Worm (Caenorhabditis elegans) whole organism, L4/young adult: ENCODE results near the gene T28F12.1.
"Not testable (repeated sequence)": the region's sequence is repeated elsewhere in the genome, so short reads cannot be mapped to it uniquely, and the experiment has no call there.

Experiments used
- W03F9.2 ChIP-seq: fragments of 150-350 bp; optimal IDR thresholded peaks from 2 replicates; lab custom pipeline; 2014; ENCODE audit warnings: missing biosample characterization, missing genetic modification characterization
- dao-5 ChIP-seq: sonication (generic microtip); optimal IDR thresholded peaks from 2 replicates; lab custom pipeline; 2016; ENCODE audit warnings: missing genotype, missing genetic modification characterization, moderate library complexity, missing compliant biosample characterization
- him-1 ChIP-seq: sonication (generic microtip); optimal IDR thresholded peaks from 2 replicates; lab custom pipeline; 2016; ENCODE audit warnings: missing genotype, missing genetic modification reagents, missing genetic modification characterization, missing compliant biosample characterization

Gene T28F12.1

ce11 chrV:4512733-4513132, at the start of gene T28F12.1:
T28F12.1 (plus strand) TSS chrV:4513033.
- TF ChIP-seq W03F9.2 (tag; lab: Kevin White, UChicago) (no peak), him-1 (tag; lab: Kevin White, UChicago) (no peak), dao-5 (tag; lab: Kevin White, UChicago) (no peak)

- TF ChIP-seq him-1 (tag; lab: Kevin White, UChicago): no peak
- no peak for TF ChIP-seq W03F9.2 (tag; lab: Kevin White, UChicago)
- no peak for TF ChIP-seq dao-5 (tag; lab: Kevin White, UChicago)
Observed at ce11 chrV:4471065-4471464, 41.8 kb upstream of the T28F12.1 start, which contains the start of gene T08H10.3. T08H10.3 (plus strand) TSS chrV:4471365.

- TF ChIP-seq dao-5, W03F9.2, him-1 (tag; lab: Kevin White, UChicago): not testable (repeated sequence)
Observed at ce11 chrV:4474543-4474942, 38.3 kb upstream of the T28F12.1 start, which contains the start of gene str-35. str-35 (plus strand) TSS chrV:4474843.

- TF ChIP-seq dao-5 (tag; lab: Kevin White, UChicago) (no peak), him-1 (tag; lab: Kevin White, UChicago) (no peak), W03F9.2 (tag; lab: Kevin White, UChicago) (no peak)
Observed at ce11 chrV:4481823-4482222, 31.0 kb upstream of the T28F12.1 start.

- TF ChIP-seq W03F9.2 (tag; lab: Kevin White, UChicago) (no peak), him-1 (tag; lab: Kevin White, UChicago) (no peak), dao-5 (tag; lab: Kevin White, UChicago) (no peak)
Observed at ce11 chrV:4483049-4483507, 29.8 kb upstream of the T28F12.1 start, which contains the start of gene exc-15. exc-15 (plus strand) TSS chrV:4483459.

DNA sequence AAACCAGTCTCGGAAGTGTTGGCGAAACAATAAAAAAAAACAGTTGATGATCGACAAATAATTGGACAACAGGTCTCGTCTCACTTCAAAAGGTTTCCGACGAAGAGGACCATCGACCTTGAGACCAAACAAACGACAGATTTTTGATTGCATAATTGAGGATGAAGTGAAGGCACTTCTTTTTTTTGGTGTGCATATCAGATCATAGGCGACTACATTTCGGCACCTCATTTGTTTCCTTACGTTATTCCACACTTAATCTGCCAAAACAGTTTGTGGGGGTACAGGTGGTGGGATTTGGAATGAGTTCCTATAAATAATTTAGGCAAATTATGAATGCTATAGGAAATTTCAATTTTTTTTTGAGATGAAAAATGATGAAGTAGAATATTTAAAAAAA, 26.2 kb upstream of the T28F12.1 start:
- TF ChIP-seq dao-5 (tag; lab: Kevin White, UChicago) (no peak), him-1 (tag; lab: Kevin White, UChicago) (no peak), W03F9.2 (tag; lab: Kevin White, UChicago) (no peak)

- TF ChIP-seq W03F9.2 (tag; lab: Kevin White, UChicago): no peak
- no peak for TF ChIP-seq dao-5 (tag; lab: Kevin White, UChicago)
- TF ChIP-seq him-1 (tag; lab: Kevin White, UChicago): no peak
Observed at ce11 chrV:4487888-4488287, 24.9 kb upstream of the T28F12.1 start.

ce11 chrV:4488989-4489388, 23.8 kb upstream of the T28F12.1 start:
- TF ChIP-seq dao-5 (tag; lab: Kevin White, UChicago) (no peak), him-1 (tag; lab: Kevin White, UChicago) (no peak), W03F9.2 (tag; lab: Kevin White, UChicago) (no peak)

- TF ChIP-seq W03F9.2 (tag; lab: Kevin White, UChicago) (no peak), dao-5 (tag; lab: Kevin White, UChicago) (no peak), him-1 (tag; lab: Kevin White, UChicago) (no peak)
Observed at ce11 chrV:4489893-4490292, 22.9 kb upstream of the T28F12.1 start.

ce11 chrV:4491273-4492094, 21.3 kb upstream of the T28F12.1 start:
- TF ChIP-seq W03F9.2 (tag; lab: Kevin White, UChicago) (no peak), dao-5 (tag; lab: Kevin White, UChicago) (no peak), him-1 (tag; lab: Kevin White, UChicago) (no peak)

DNA sequence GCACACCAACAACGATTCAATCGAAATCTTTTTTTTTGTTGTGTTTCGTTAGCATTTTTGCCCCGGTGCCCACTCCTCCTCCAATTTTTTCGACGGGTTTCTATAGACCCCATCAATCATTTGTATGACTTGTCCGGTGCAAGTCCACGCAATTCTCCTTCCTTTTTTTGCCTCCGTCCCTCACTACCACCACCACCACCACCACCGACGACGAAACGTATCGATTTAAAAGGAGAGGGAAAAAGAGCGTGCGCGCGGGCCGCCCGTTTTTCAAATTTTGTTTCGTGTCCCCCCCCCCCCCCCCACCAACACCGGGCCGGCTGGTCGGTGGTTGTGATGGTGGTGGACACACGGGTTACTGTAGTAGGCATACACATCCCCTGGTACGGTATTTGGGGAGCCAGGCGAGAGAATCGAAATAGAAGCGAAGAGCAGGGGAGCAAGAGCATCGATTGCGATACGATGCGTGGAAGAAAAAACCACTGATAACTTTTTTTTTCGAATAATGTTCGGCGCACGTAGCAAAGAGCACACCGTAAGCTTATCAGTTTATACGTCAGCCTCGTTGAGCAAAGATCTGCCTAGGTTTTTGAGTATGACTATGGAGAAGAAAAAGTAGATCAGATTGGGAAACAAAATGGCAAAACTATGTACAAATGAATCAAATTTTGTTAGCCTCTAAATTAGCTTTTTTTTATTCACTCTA, 17.6 kb upstream of the T28F12.1 start:
- TF ChIP-seq dao-5 (tag; lab: Kevin White, UChicago) (no peak), him-1 (tag; lab: Kevin White, UChicago) (no peak), W03F9.2 (tag; lab: Kevin White, UChicago) (no peak)

ce11 chrV:4496104-4496586, 16.7 kb upstream of the T28F12.1 start:
- TF ChIP-seq him-1 (tag; lab: Kevin White, UChicago): no peak
- no peak for TF ChIP-seq dao-5 (tag; lab: Kevin White, UChicago)
- TF ChIP-seq W03F9.2 (tag; lab: Kevin White, UChicago): no peak

DNA sequence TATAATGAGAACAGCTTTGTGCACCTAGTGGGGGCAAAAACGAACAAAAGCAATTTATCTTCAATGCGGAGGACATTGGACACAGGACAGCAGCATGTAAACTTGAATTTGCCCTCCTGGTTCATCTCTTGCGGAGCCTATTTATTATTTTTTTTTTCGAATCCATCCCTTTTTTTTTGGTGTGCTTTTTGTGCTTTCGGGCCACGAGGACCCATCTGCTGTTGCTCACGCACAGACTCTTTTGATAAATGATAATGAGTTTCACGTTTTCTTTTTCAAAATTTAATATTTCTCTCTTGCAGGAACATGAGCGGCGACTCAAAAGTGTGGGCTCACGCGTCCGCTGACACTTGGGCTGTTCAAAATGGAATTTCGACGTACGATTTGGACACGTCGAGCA, 15.7 kb upstream of the T28F12.1 start, which contains the start of gene unc-62:
unc-62 (plus strand) TSS at position 301 of the 400 bp plus-strand sequence.
- no peak for TF ChIP-seq him-1 (tag; lab: Kevin White, UChicago)
- TF ChIP-seq W03F9.2 (tag; lab: Kevin White, UChicago): no peak
- no peak for TF ChIP-seq dao-5 (tag; lab: Kevin White, UChicago)
